Worm (Caenorhabditis elegans): ENCODE data around the gene decr-1.2.
A peak's percentile ranks its signal among the peaks of the same experiment; 100 is the strongest.

decr-1.2 gene

ce11 chrII:8575184-8575583, 29.8 kb downstream of the decr-1.2 start, which contains the start of gene puf-5:
Gene puf-5 (plus strand): TSS chrII:8575541.
- TF ChIP-seq F13C5.2 (tag; optimal IDR thresholded peaks at IDR 0.05) (no peak), scrt-1 (GFP tag; IDR thresholded peaks at IDR 0.05) (no peak), hmbx-1 (tag; optimal IDR thresholded peaks at IDR 0.05) (no peak), hmg-4 (GFP tag; optimal IDR thresholded peaks at IDR 0.05) (no peak), tbx-37 (GFP tag; conservative IDR thresholded peaks at IDR 0.05) (no peak), tra-4 (tag; optimal IDR thresholded peaks at IDR 0.05) (no peak), ceh-13 (GFP tag; optimal IDR thresholded peaks at IDR 0.05) (no peak), ama-1 (optimal IDR thresholded peaks at IDR 0.05) (no peak), ets-7 (tag; optimal IDR thresholded peaks at IDR 0.05) (no peak), aly-1 (tag; optimal IDR thresholded peaks at IDR 0.05) (no peak), tbx-11 (GFP tag; IDR thresholded peaks at IDR 0.05) (no peak), ceh-36 (tag; optimal IDR thresholded peaks at IDR 0.05) (no peak), B0310.2 (tag; optimal IDR thresholded peaks at IDR 0.05) (no peak), pes-1 (GFP tag; IDR thresholded peaks at IDR 0.05) (no peak), hnd-1 (tag; optimal IDR thresholded peaks at IDR 0.05) (no peak), sea-1 (GFP tag; conservative IDR thresholded peaks at IDR 0.05) (no peak), flt-1 (GFP tag; IDR thresholded peaks at IDR 0.05) (no peak)

- no peak for TF ChIP-seq hmg-4 (GFP tag; optimal IDR thresholded peaks at IDR 0.05)
- TF ChIP-seq scrt-1 (GFP tag; IDR thresholded peaks at IDR 0.05) = no peak
- no peak for TF ChIP-seq hmbx-1 (tag; optimal IDR thresholded peaks at IDR 0.05)
- TF ChIP-seq ceh-13 (GFP tag; optimal IDR thresholded peaks at IDR 0.05) = no peak
- no peak for TF ChIP-seq B0310.2 (tag; optimal IDR thresholded peaks at IDR 0.05)
These were observed 32.2 kb downstream of the decr-1.2 start, which contains the start of gene F54C9.9 for ce11 chrII:8577509-8578099. Gene F54C9.9 (plus strand): TSS chrII:8578049.

DNA sequence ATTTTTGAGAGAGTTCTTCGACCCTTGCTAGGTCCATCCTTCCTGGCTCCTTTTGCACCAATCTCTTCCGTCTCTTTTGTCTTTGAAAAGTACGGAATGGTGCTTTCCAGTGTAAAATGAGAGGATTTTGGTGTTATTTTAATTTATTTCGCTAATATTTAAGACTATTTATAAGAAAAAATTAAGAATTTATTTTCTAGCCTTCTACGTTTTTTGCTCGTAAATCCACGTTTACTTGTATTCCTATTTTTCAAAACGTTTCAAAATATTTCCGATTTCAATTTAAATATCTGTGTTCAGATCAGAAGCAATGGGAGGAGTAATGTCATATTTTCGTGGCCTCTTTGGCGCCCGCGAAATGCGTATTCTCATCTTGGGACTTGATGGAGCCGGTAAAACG, 36.3 kb downstream of the decr-1.2 start, which contains the start of gene arl-1:
Gene arl-1, plus strand, starts transcription at position 301 of the 400 bp plus-strand sequence.
- TF ChIP-seq hmbx-1 (tag; optimal IDR thresholded peaks at IDR 0.05) = no peak
- no peak for TF ChIP-seq tra-4 (tag; optimal IDR thresholded peaks at IDR 0.05)
- no peak for TF ChIP-seq ceh-36 (tag; optimal IDR thresholded peaks at IDR 0.05)
- no peak for TF ChIP-seq scrt-1 (GFP tag; IDR thresholded peaks at IDR 0.05)
- TF ChIP-seq hmg-4 (GFP tag; optimal IDR thresholded peaks at IDR 0.05) = no peak
- no peak for TF ChIP-seq hnd-1 (tag; optimal IDR thresholded peaks at IDR 0.05)
- TF ChIP-seq tbx-37 (GFP tag; conservative IDR thresholded peaks at IDR 0.05) = no peak
- TF ChIP-seq flt-1 (GFP tag; IDR thresholded peaks at IDR 0.05) = no peak
- no peak for TF ChIP-seq pes-1 (GFP tag; IDR thresholded peaks at IDR 0.05)
- no peak for TF ChIP-seq ets-7 (tag; optimal IDR thresholded peaks at IDR 0.05)

DNA sequence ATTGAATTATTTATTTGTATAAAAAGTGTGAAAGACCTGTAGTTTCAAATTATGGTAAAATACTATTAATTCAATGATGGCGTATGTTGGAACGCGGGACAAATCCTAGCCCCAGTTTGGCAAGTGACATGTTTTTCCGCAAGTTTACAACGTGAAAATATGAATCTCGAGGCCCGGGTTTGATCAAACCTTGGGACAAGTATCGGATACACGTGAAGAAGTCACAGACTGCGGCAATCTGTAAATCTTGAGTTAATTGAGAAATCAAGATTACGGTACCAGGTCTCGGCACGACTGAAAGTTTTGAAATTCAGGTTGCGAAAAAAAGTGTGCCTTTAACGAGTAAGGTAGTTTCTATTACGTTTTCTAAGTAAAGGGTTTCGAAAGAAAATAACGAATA, 37.6 kb downstream of the decr-1.2 start:
- TF ChIP-seq ceh-13 (GFP tag; optimal IDR thresholded peaks at IDR 0.05) (no peak), ama-1 (optimal IDR thresholded peaks at IDR 0.05) (peak; percentile 54), tbx-37 (GFP tag; conservative IDR thresholded peaks at IDR 0.05) (no peak)

- TF ChIP-seq tbx-11 (GFP tag; IDR thresholded peaks at IDR 0.05) (no peak), tra-4 (tag; optimal IDR thresholded peaks at IDR 0.05) (no peak), ceh-36 (tag; optimal IDR thresholded peaks at IDR 0.05) (no peak), scrt-1 (GFP tag; IDR thresholded peaks at IDR 0.05) (no peak), tbx-37 (GFP tag; conservative IDR thresholded peaks at IDR 0.05) (no peak), ama-1 (optimal IDR thresholded peaks at IDR 0.05) (no peak), B0310.2 (tag; optimal IDR thresholded peaks at IDR 0.05) (no peak), pes-1 (GFP tag; IDR thresholded peaks at IDR 0.05) (no peak), F13C5.2 (tag; optimal IDR thresholded peaks at IDR 0.05) (no peak), flt-1 (GFP tag; IDR thresholded peaks at IDR 0.05) (no peak), hmg-4 (GFP tag; optimal IDR thresholded peaks at IDR 0.05) (no peak)
These were observed 39.7 kb downstream of the decr-1.2 start, which contains the start of gene F54C9.11 for ce11 chrII:8585036-8585627. Gene F54C9.11 (minus strand): TSS chrII:8585086.

ce11 chrII:8585921-8586320, 40.5 kb downstream of the decr-1.2 start:
- TF ChIP-seq B0310.2 (tag; optimal IDR thresholded peaks at IDR 0.05) = no peak
- TF ChIP-seq ets-7 (tag; optimal IDR thresholded peaks at IDR 0.05) = no peak
- no peak for TF ChIP-seq tra-4 (tag; optimal IDR thresholded peaks at IDR 0.05)
- TF ChIP-seq F13C5.2 (tag; optimal IDR thresholded peaks at IDR 0.05) = no peak
- no peak for TF ChIP-seq ama-1 (optimal IDR thresholded peaks at IDR 0.05)
- TF ChIP-seq scrt-1 (GFP tag; IDR thresholded peaks at IDR 0.05) = no peak
- no peak for TF ChIP-seq ceh-13 (GFP tag; optimal IDR thresholded peaks at IDR 0.05)
- no peak for TF ChIP-seq ceh-36 (tag; optimal IDR thresholded peaks at IDR 0.05)
- TF ChIP-seq sea-1 (GFP tag; conservative IDR thresholded peaks at IDR 0.05) = no peak
- no peak for TF ChIP-seq pes-1 (GFP tag; IDR thresholded peaks at IDR 0.05)
- TF ChIP-seq hmg-4 (GFP tag; optimal IDR thresholded peaks at IDR 0.05) = no peak
- no peak for TF ChIP-seq aly-1 (tag; optimal IDR thresholded peaks at IDR 0.05)
- no peak for TF ChIP-seq flt-1 (GFP tag; IDR thresholded peaks at IDR 0.05)
- TF ChIP-seq hnd-1 (tag; optimal IDR thresholded peaks at IDR 0.05) = no peak
- TF ChIP-seq tbx-37 (GFP tag; conservative IDR thresholded peaks at IDR 0.05) = no peak

DNA sequence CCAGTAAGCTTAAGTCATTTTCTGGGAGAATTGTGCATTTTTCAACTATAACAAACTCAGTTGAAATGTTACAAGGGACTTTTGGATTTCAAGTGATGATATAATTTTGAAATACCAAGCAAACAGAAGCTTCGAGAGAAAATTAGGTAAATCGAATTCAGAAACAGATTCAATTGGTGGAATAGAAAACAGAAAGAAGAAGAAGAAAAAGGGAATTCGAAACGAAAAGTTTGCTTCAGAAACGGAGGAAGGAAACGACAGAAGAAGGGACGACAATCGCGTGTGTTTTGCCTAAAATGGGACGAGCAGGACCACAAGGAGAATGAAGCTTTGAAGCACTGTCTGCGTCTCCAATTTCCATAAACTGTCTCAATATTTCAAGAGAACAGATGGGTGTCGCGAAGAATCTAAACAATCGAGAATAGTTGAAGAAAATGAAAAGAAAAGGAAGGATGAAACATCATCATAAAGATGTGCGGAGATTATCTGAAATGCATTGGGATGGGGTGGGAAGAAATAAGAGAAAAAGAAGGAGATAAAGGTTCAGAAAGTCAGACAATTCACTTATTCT, 42.3 kb downstream of the decr-1.2 start:
- TF ChIP-seq B0310.2 (tag; optimal IDR thresholded peaks at IDR 0.05) (no peak), ets-7 (tag; optimal IDR thresholded peaks at IDR 0.05) (no peak), aly-1 (tag; optimal IDR thresholded peaks at IDR 0.05) (no peak), F13C5.2 (tag; optimal IDR thresholded peaks at IDR 0.05) (no peak), tbx-11 (GFP tag; IDR thresholded peaks at IDR 0.05) (no peak), tra-4 (tag; optimal IDR thresholded peaks at IDR 0.05) (no peak), pes-1 (GFP tag; IDR thresholded peaks at IDR 0.05) (no peak), tbx-37 (GFP tag; conservative IDR thresholded peaks at IDR 0.05) (no peak), hmg-4 (GFP tag; optimal IDR thresholded peaks at IDR 0.05) (no peak), hmbx-1 (tag; optimal IDR thresholded peaks at IDR 0.05) (no peak), sea-1 (GFP tag; conservative IDR thresholded peaks at IDR 0.05) (no peak), ceh-36 (tag; optimal IDR thresholded peaks at IDR 0.05) (no peak), scrt-1 (GFP tag; IDR thresholded peaks at IDR 0.05) (no peak), ama-1 (optimal IDR thresholded peaks at IDR 0.05) (no peak), flt-1 (GFP tag; IDR thresholded peaks at IDR 0.05) (no peak), hnd-1 (tag; optimal IDR thresholded peaks at IDR 0.05) (no peak), ceh-13 (GFP tag; optimal IDR thresholded peaks at IDR 0.05) (no peak)
